Fruit fly (Drosophila melanogaster): ENCODE results near the gene Ogg1.

Ogg1 gene

DNA sequence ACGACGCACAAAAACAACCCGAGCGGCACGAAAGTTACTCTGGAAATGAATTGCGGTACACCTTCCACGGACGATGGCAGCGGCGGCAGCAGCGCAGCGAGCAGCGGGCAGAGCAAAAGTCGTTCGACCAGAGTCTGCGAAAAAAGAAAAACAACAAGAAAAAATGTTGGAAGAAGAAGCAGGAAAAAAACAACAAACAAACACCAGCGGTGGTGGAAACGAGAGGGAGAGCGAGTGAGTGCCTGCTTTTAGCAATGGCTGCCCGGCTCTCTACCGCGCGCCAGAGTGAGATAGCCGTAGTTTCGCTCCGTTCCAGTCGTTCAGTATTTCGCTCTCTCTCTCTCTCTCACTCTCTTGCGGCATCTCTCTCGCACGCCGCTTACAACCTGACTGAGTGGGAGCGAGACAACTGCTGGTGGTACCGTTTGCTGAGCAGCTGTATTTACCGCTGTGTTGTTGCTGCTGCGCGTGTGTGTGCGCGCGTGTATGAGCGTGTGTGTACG is 39.4 kb upstream of the Ogg1 start, which contains the start of gene oc (continued):
- TF ChIP-seq scrt (GFP tag; optimal IDR thresholded peaks at IDR 0.05) (peak; percentile 4), CG18262 (tag; optimal IDR thresholded peaks at IDR 0.05) (peak; percentile 1), Hand (GFP tag; optimal IDR thresholded peaks at IDR 0.05) (no peak), run (tag; optimal IDR thresholded peaks at IDR 0.05) (no peak), CG7928 (GFP tag; optimal IDR thresholded peaks at IDR 0.05) (no peak), sim (GFP tag; IDR thresholded peaks at IDR 0.05) (0 out of 2 replicates have a peak, but pooled peaks have one; percentile 14), Fer1 (GFP tag; optimal IDR thresholded peaks at IDR 0.05) (no peak), NFAT (GFP tag; IDR thresholded peaks at IDR 0.05) (no peak), sens (GFP tag) (peak; percentile 65), maf-S (GFP tag; optimal IDR thresholded peaks at IDR 0.05) (no peak), Optix (GFP tag; IDR thresholded peaks at IDR 0.05) (no peak), bowl (GFP tag; IDR thresholded peaks at IDR 0.05) (no peak), Myb (GFP tag; optimal IDR thresholded peaks at IDR 0.05) (no peak), pan (optimal IDR thresholded peaks at IDR 0.05) (no peak), pan (GFP tag; optimal IDR thresholded peaks at IDR 0.05 in 1 of 2, IDR thresholded peaks at IDR 0.05 in 1 of 2) (no peak), grn (GFP tag; optimal IDR thresholded peaks at IDR 0.05) (no peak), dmrt99B (tag; optimal IDR thresholded peaks at IDR 0.05) (no peak), hth (optimal IDR thresholded peaks at IDR 0.05) (no peak), mirr (GFP tag; optimal IDR thresholded peaks at IDR 0.05) (peak; percentile 20), h (optimal IDR thresholded peaks at IDR 0.05) (no peak), abd-A (tag; optimal IDR thresholded peaks at IDR 0.05) (peak; percentile 83), ftz-f1 (GFP tag; optimal IDR thresholded peaks at IDR 0.05) (no peak), CG31224 (GFP tag; IDR thresholded peaks at IDR 0.05) (no peak), NC2β (GFP tag; optimal IDR thresholded peaks at IDR 0.05) (peak; percentile 1), CG10321 (GFP tag; IDR thresholded peaks at IDR 0.05) (peak; percentile 100), CG6175 (GFP tag; IDR thresholded peaks at IDR 0.05) (no peak), Nf-YB (GFP tag; optimal IDR thresholded peaks at IDR 0.05) (peak; percentile 96), bcd (GFP tag; optimal IDR thresholded peaks at IDR 0.05) (peak; percentile 29), gce (GFP tag; IDR thresholded peaks at IDR 0.05) (no peak), ro (GFP tag; IDR thresholded peaks at IDR 0.05) (no peak), CG14667 (GFP tag; IDR thresholded peaks at IDR 0.05) (no peak), CG10462 (GFP tag; optimal IDR thresholded peaks at IDR 0.05) (no peak), CG17186 (GFP tag; optimal IDR thresholded peaks at IDR 0.05) (no peak), Dbx (GFP tag; IDR thresholded peaks at IDR 0.05) (no peak), Abd-B (GFP tag; optimal IDR thresholded peaks at IDR 0.05) (peak; percentile 60), Scr (GFP tag; IDR thresholded peaks at IDR 0.05; ENCODE audit: partially characterized antibody) (peak; percentile 52; the same call in 1 of the 2 replicates), lola (GFP tag; optimal IDR thresholded peaks at IDR 0.05) (peak in 1 of 3 experiments; percentile 7), CG3726 (GFP tag; IDR thresholded peaks at IDR 0.05) (no peak), NK7.1 (GFP tag; optimal IDR thresholded peaks at IDR 0.05) (no peak), CG4424 (GFP tag; optimal IDR thresholded peaks at IDR 0.05) (no peak), CG30020 (tag; optimal IDR thresholded peaks at IDR 0.05) (no peak), Meics (GFP tag; optimal IDR thresholded peaks at IDR 0.05) (no peak), pum (GFP tag; optimal IDR thresholded peaks at IDR 0.05) (no peak), CG7357 (GFP tag; IDR thresholded peaks at IDR 0.05) (no peak), CG10979 (tag; optimal IDR thresholded peaks at IDR 0.05) (peak; percentile 2), peb (GFP tag; IDR thresholded peaks at IDR 0.05) (0 out of 2 replicates have a peak, but pooled peaks have one; percentile 15), schlank (tag; optimal IDR thresholded peaks at IDR 0.05) (no peak), sqz (GFP tag; optimal IDR thresholded peaks at IDR 0.05) (peak; percentile 91), CG17829 (tag; optimal IDR thresholded peaks at IDR 0.05) (peak; percentile 43), pros (GFP tag; optimal IDR thresholded peaks at IDR 0.05) (peak; percentile 47), BtbVII (GFP tag; optimal IDR thresholded peaks at IDR 0.05) (no peak), CG33557 (GFP tag; optimal IDR thresholded peaks at IDR 0.05) (peak; percentile 7)
